Worm (Caenorhabditis elegans): ENCODE results near the gene C03H5.9.

The C03H5.9 gene

ce11 chrII:347734-348133 is 30.7 kb upstream of the C03H5.9 start, which contains the start of gene D1069.3 (continued):
- TF ChIP-seq skn-1 (tag; optimal IDR thresholded peaks at IDR 0.05), result no peak
- TF ChIP-seq nhr-21 (tag; optimal IDR thresholded peaks at IDR 0.05), result no peak
- no peak for TF ChIP-seq mdl-1 (tag; optimal IDR thresholded peaks at IDR 0.05)
- no peak for TF ChIP-seq ztf-1 (GFP tag; conservative IDR thresholded peaks at IDR 0.05)
- TF ChIP-seq unc-39 (tag; optimal IDR thresholded peaks at IDR 0.05), result no peak
- TF ChIP-seq unc-62 (GFP tag; optimal IDR thresholded peaks at IDR 0.05), result no peak
- TF ChIP-seq nhr-129 (tag; optimal IDR thresholded peaks at IDR 0.05), result no peak
- no peak for TF ChIP-seq aly-2 (tag; optimal IDR thresholded peaks at IDR 0.05)
- TF ChIP-seq ztf-11 (tag; optimal IDR thresholded peaks at IDR 0.05), result no peak
- TF ChIP-seq nhr-6 (tag; optimal IDR thresholded peaks at IDR 0.05), result no peak
- TF ChIP-seq sma-9 (GFP tag; optimal IDR thresholded peaks at IDR 0.05), result no peak
- no peak for TF ChIP-seq sma-9 (tag; optimal IDR thresholded peaks at IDR 0.05)
- no peak for TF ChIP-seq mab-5 (tag; optimal IDR thresholded peaks at IDR 0.05)
- no peak for TF ChIP-seq elt-1 (tag; optimal IDR thresholded peaks at IDR 0.05)
- TF ChIP-seq nhr-237 (tag; optimal IDR thresholded peaks at IDR 0.05), result no peak
- TF ChIP-seq zag-1 (tag; optimal IDR thresholded peaks at IDR 0.05), result no peak
- TF ChIP-seq ama-1 (optimal IDR thresholded peaks at IDR 0.05), result no peak
- no peak for TF ChIP-seq sem-4 (tag; optimal IDR thresholded peaks at IDR 0.05)
- TF ChIP-seq nhr-77 (tag; optimal IDR thresholded peaks at IDR 0.05), result no peak

ce11 chrII:349749-350148 is 28.7 kb upstream of the C03H5.9 start:
- no peak for TF ChIP-seq sem-4 (tag; optimal IDR thresholded peaks at IDR 0.05)

ce11 chrII:354494-354893 is 24.0 kb upstream of the C03H5.9 start:
- TF ChIP-seq egl-27 (tag; optimal IDR thresholded peaks at IDR 0.05) (no peak), sma-9 (GFP tag; optimal IDR thresholded peaks at IDR 0.05) (no peak), sma-9 (tag; optimal IDR thresholded peaks at IDR 0.05) (no peak), ZK546.5 (tag; optimal IDR thresholded peaks at IDR 0.05) (no peak), nhr-25 (tag; optimal IDR thresholded peaks at IDR 0.05) (no peak)

- TF ChIP-seq ztf-4 (tag; optimal IDR thresholded peaks at IDR 0.05) (no peak), lin-39 (tag; optimal IDR thresholded peaks at IDR 0.05) (no peak), sma-3 (GFP tag; optimal IDR thresholded peaks at IDR 0.05) (no peak), snpc-4 (tag; optimal IDR thresholded peaks at IDR 0.05) (no peak), peb-1 (tag; optimal IDR thresholded peaks at IDR 0.05) (no peak), egl-27 (tag; optimal IDR thresholded peaks at IDR 0.05) (no peak), nhr-12 (tag; optimal IDR thresholded peaks at IDR 0.05) (no peak), mbf-1 (tag; optimal IDR thresholded peaks at IDR 0.05) (no peak), mab-5 (tag; optimal IDR thresholded peaks at IDR 0.05) (no peak), lin-11 (tag; optimal IDR thresholded peaks at IDR 0.05) (no peak), unc-62 (GFP tag; optimal IDR thresholded peaks at IDR 0.05) (no peak)
These were observed 21.5 kb upstream of the C03H5.9 start, which contains the start of gene dmsr-4 for ce11 chrII:356969-357368. TSS of gene dmsr-4 (minus strand) at chrII:357069.

- TF ChIP-seq ztf-4 (tag; optimal IDR thresholded peaks at IDR 0.05), result no peak
- no peak for TF ChIP-seq ama-1 (optimal IDR thresholded peaks at IDR 0.05)
- TF ChIP-seq elt-1 (tag; optimal IDR thresholded peaks at IDR 0.05), result no peak
- TF ChIP-seq unc-62 (GFP tag; optimal IDR thresholded peaks at IDR 0.05), result no peak
- no peak for TF ChIP-seq unc-39 (tag; optimal IDR thresholded peaks at IDR 0.05)
- no peak for TF ChIP-seq nhr-25 (tag; optimal IDR thresholded peaks at IDR 0.05)
- TF ChIP-seq nhr-129 (tag; optimal IDR thresholded peaks at IDR 0.05), result no peak
- TF ChIP-seq mab-5 (tag; optimal IDR thresholded peaks at IDR 0.05), result no peak
- TF ChIP-seq nhr-12 (tag; optimal IDR thresholded peaks at IDR 0.05), result no peak
- TF ChIP-seq nhr-10 (tag; optimal IDR thresholded peaks at IDR 0.05), result no peak
- no peak for TF ChIP-seq nhr-77 (tag; optimal IDR thresholded peaks at IDR 0.05)
- no peak for TF ChIP-seq dmd-4 (tag; optimal IDR thresholded peaks at IDR 0.05)
- no peak for TF ChIP-seq egl-27 (tag; optimal IDR thresholded peaks at IDR 0.05)
These were observed 11.0 kb upstream of the C03H5.9 start, which contains the start of gene ptr-3 for ce11 chrII:367455-367854. TSS of gene ptr-3 (minus strand) at chrII:367555.

- no peak for TF ChIP-seq skn-1 (tag; optimal IDR thresholded peaks at IDR 0.05)
- no peak for TF ChIP-seq nhr-237 (tag; optimal IDR thresholded peaks at IDR 0.05)
- no peak for TF ChIP-seq dmd-4 (tag; optimal IDR thresholded peaks at IDR 0.05)
- no peak for TF ChIP-seq nhr-11 (tag; optimal IDR thresholded peaks at IDR 0.05)
- no peak for TF ChIP-seq C34F6.9 (tag; optimal IDR thresholded peaks at IDR 0.05)
- no peak for TF ChIP-seq nhr-21 (tag; optimal IDR thresholded peaks at IDR 0.05)
- no peak for TF ChIP-seq nhr-129 (tag; optimal IDR thresholded peaks at IDR 0.05)
- TF ChIP-seq ama-1 (optimal IDR thresholded peaks at IDR 0.05), result no peak
- TF ChIP-seq snpc-4 (tag; optimal IDR thresholded peaks at IDR 0.05), result no peak
- no peak for TF ChIP-seq sma-9 (GFP tag; optimal IDR thresholded peaks at IDR 0.05)
- TF ChIP-seq sma-9 (tag; optimal IDR thresholded peaks at IDR 0.05), result no peak
- no peak for TF ChIP-seq ceh-16 (tag; optimal IDR thresholded peaks at IDR 0.05)
- TF ChIP-seq nhr-10 (tag; optimal IDR thresholded peaks at IDR 0.05), result no peak
- no peak for TF ChIP-seq ztf-4 (tag; optimal IDR thresholded peaks at IDR 0.05)
- no peak for TF ChIP-seq gmeb-1 (tag; optimal IDR thresholded peaks at IDR 0.05)
- no peak for TF ChIP-seq R02D3.7 (tag; optimal IDR thresholded peaks at IDR 0.05)
These were observed 8.1 kb upstream of the C03H5.9 start for ce11 chrII:370394-370793.

Measured in whole organism, L2 larva.